Worm (Caenorhabditis elegans): Measurements from ENCODE around the gene dod-23.

ce11 chrII:8438791-8439287, 39.9 kb upstream of the dod-23 start, which contains the start of gene lips-10:
- TF ChIP-seq mdl-1 (tag; optimal IDR thresholded peaks at IDR 0.05) (no peak), lin-15B (tag; optimal IDR thresholded peaks at IDR 0.05) (no peak), lin-39 (tag; optimal IDR thresholded peaks at IDR 0.05) (no peak), ceh-82 (tag; optimal IDR thresholded peaks at IDR 0.05) (no peak), snpc-4 (tag; optimal IDR thresholded peaks at IDR 0.05) (no peak), fos-1 (tag; optimal IDR thresholded peaks at IDR 0.05) (no peak), pqm-1 (tag; optimal IDR thresholded peaks at IDR 0.05) (no peak)

All from whole organism, L3 larva.